Fruit fly (Drosophila melanogaster) whole organism, embryonic: Measurements from ENCODE around the gene Obp93a.

ENCODE experiments used
- Awh ChIP-seq: fragments of 200-800 bp; sonication (Bioruptor generic); IDR thresholded peaks from 2 replicates; pipeline ENCODE4, ENCODE4 v1.3.6; 2022; ENCODE audit warnings: missing biosample characterization, missing genetic modification characterization
- C15 ChIP-seq: fragments of 200-800 bp; sonication (Bioruptor generic); IDR thresholded peaks from 3 replicates; pipeline ENCODE4 v1.3.6; 2022; ENCODE audit warnings: missing biosample characterization, missing genetic modification characterization
- CG10147 ChIP-seq: fragments of 200-800 bp; sonication (Bioruptor generic); optimal IDR thresholded peaks from 2 replicates; lab custom pipeline; 2019; ENCODE audit warnings: missing biosample characterization, mild to moderate bottlenecking, missing genetic modification characterization, moderate library complexity
- CG10565 ChIP-seq: fragments of 200-800 bp; sonication (Bioruptor generic); optimal IDR thresholded peaks from 3 replicates; lab custom pipeline; 2016; ENCODE audit warnings: missing biosample characterization, mild to moderate bottlenecking, missing genetic modification characterization
- CG11085 ChIP-seq: fragments of 200-800 bp; sonication (Bioruptor generic); IDR thresholded peaks from 2 replicates; pipeline ENCODE4 v1.3.6; 2022; ENCODE audit warnings: missing biosample characterization, missing genetic modification characterization
- CG12219 ChIP-seq: fragments of 200-800 bp; sonication (Bioruptor generic); optimal IDR thresholded peaks from 3 replicates; lab custom pipeline; 2018; ENCODE audit warnings: missing biosample characterization, mild to moderate bottlenecking, missing genetic modification characterization
- CG13287 ChIP-seq: fragments of 200-800 bp; sonication (Bioruptor generic); IDR thresholded peaks from 2 replicates; pipeline ENCODE4 v1.3.6; 2022; ENCODE audit warnings: missing biosample characterization, missing genetic modification characterization; ENCODE audit not compliant: partially characterized antibody
- CG14014 ChIP-seq: fragments of 200-800 bp; sonication (Bioruptor generic); IDR thresholded peaks from 2 replicates; pipeline ENCODE4 v1.3.6; 2022; ENCODE audit warnings: missing biosample characterization, missing genetic modification characterization
- CG14710 ChIP-seq: fragments of 200-800 bp; sonication (Bioruptor generic); optimal IDR thresholded peaks from 3 replicates; lab custom pipeline; 2019; ENCODE audit warnings: missing biosample characterization, mild to moderate bottlenecking, missing genetic modification characterization, moderate library complexity
- CG14860 ChIP-seq: fragments of 200-800 bp; sonication (Bioruptor generic); IDR thresholded peaks from 3 replicates; pipeline ENCODE4 v1.3.6; 2022; ENCODE audit warnings: missing biosample characterization, missing genetic modification characterization; ENCODE audit not compliant: partially characterized antibody
- CG1529 ChIP-seq: fragments of 200-800 bp; sonication (Bioruptor generic); optimal IDR thresholded peaks from 3 replicates; lab custom pipeline; 2018; ENCODE audit warnings: missing biosample characterization, missing genetic modification characterization
- CG18011 ChIP-seq: fragments of 200-800 bp; sonication (Bioruptor generic); optimal IDR thresholded peaks from 2 replicates; lab custom pipeline; 2017; ENCODE audit warnings: missing biosample characterization, missing genetic modification characterization, mild to moderate bottlenecking, moderate library complexity, missing genotype
- CG18599 ChIP-seq: fragments of 200-800 bp; sonication (Bioruptor generic); optimal IDR thresholded peaks from 3 replicates; lab custom pipeline; 2017; ENCODE audit warnings: missing biosample characterization, missing genetic modification characterization, mild to moderate bottlenecking, moderate library complexity, missing genetic modification reagents
- CG2199 ChIP-seq: fragments of 200-800 bp; sonication (Bioruptor generic); IDR thresholded peaks from 3 replicates; pipeline ENCODE4 v1.3.6; 2022; ENCODE audit warnings: missing biosample characterization, missing genetic modification characterization
- CG3163 ChIP-seq: fragments of 200-800 bp; sonication (Bioruptor generic); optimal IDR thresholded peaks from 3 replicates; lab custom pipeline; 2016; ENCODE audit warnings: missing biosample characterization, missing genetic modification characterization
- CG7357 ChIP-seq: fragments of 200-800 bp; sonication (Bioruptor generic); IDR thresholded peaks from 3 replicates; pipeline ENCODE4 v1.3.6; 2022; ENCODE audit warnings: missing biosample characterization, missing genetic modification characterization
- CG7372 ChIP-seq: fragments of 200-800 bp; sonication (Bioruptor generic); IDR thresholded peaks from 2 replicates; pipeline ENCODE4 v1.3.6; 2022; ENCODE audit warnings: missing biosample characterization, missing genetic modification characterization
- CG7928 ChIP-seq: fragments of 200-800 bp; sonication (Bioruptor generic); optimal IDR thresholded peaks from 2 replicates; lab custom pipeline; 2017; ENCODE audit warnings: missing biosample characterization, mild to moderate bottlenecking, missing genetic modification characterization
- CG7963 ChIP-seq: fragments of 200-800 bp; sonication (Bioruptor generic); IDR thresholded peaks from 3 replicates; pipeline ENCODE4 v1.3.6; 2022; ENCODE audit warnings: missing biosample characterization, missing genetic modification characterization; ENCODE audit not compliant: partially characterized antibody
- CG8281 ChIP-seq: fragments of 200-800 bp; sonication (Bioruptor generic); optimal IDR thresholded peaks from 2 replicates; lab custom pipeline; 2018; ENCODE audit warnings: missing biosample characterization, mild to moderate bottlenecking, missing genetic modification characterization, moderate library complexity
- CTCF ChIP-seq: fragments of 200-800 bp; sonication (Bioruptor generic); optimal IDR thresholded peaks from 2 replicates; lab custom pipeline; 2017; ENCODE audit warnings: missing biosample characterization, mild to moderate bottlenecking, missing genetic modification characterization, moderate library complexity
- D19A ChIP-seq: fragments of 200-800 bp; optimal IDR thresholded peaks from 3 replicates; lab custom pipeline; 2019; ENCODE audit warnings: missing biosample characterization, mild to moderate bottlenecking, missing genetic modification characterization, moderate library complexity
- Fer3 ChIP-seq: fragments of 200-800 bp; sonication (Bioruptor generic); optimal IDR thresholded peaks from 2 replicates; lab custom pipeline; 2018; ENCODE audit warnings: missing biosample characterization, mild to moderate bottlenecking, missing genetic modification characterization, moderate library complexity
- HHEX ChIP-seq: fragments of 200-800 bp; sonication (Bioruptor generic); optimal IDR thresholded peaks from 3 replicates; lab custom pipeline; 2017; ENCODE audit warnings: missing biosample characterization, mild to moderate bottlenecking, missing genetic modification characterization, missing genetic modification reagents
- Hey ChIP-seq: fragments of 200-800 bp; sonication (Bioruptor generic); optimal IDR thresholded peaks from 3 replicates; lab custom pipeline; 2018; ENCODE audit warnings: missing biosample characterization, mild to moderate bottlenecking, missing genetic modification characterization
- MESR4 ChIP-seq: fragments of 200-800 bp; sonication (Bioruptor generic); optimal IDR thresholded peaks from 2 replicates; lab custom pipeline; 2018; ENCODE audit warnings: missing biosample characterization, mild to moderate bottlenecking, missing genetic modification characterization, moderate library complexity
- Mrtf ChIP-seq: fragments of 200-800 bp; sonication (Bioruptor generic); IDR thresholded peaks from 3 replicates; pipeline ENCODE4 v1.3.6; 2022; ENCODE audit warnings: missing biosample characterization, missing genetic modification characterization
- Nf-YC ChIP-seq: fragments of 200-800 bp; optimal IDR thresholded peaks from 3 replicates; lab custom pipeline; 2019; ENCODE audit warnings: missing biosample characterization, mild to moderate bottlenecking, missing genetic modification characterization, moderate library complexity
- Pdp1 ChIP-seq, 2 experiments: fragments of 200-800 bp; sonication (Bioruptor generic); optimal IDR thresholded peaks; 3 replicates each; lab custom pipeline; 2016; ENCODE audit warnings: missing biosample characterization in 2 of 2, missing genetic modification characterization in 2 of 2, mild to moderate bottlenecking in 1 of 2, moderate library complexity in 1 of 2
- Side ChIP-seq: fragments of 200-800 bp; sonication (Bioruptor generic); optimal IDR thresholded peaks from 2 replicates; lab custom pipeline; 2016; ENCODE audit warnings: missing biosample characterization, missing genetic modification characterization
- Sox102F ChIP-seq: fragments of 200-800 bp; sonication (Bioruptor generic); optimal IDR thresholded peaks from 2 replicates; lab custom pipeline; 2018; ENCODE audit warnings: missing biosample characterization, mild to moderate bottlenecking, missing genetic modification characterization, moderate library complexity
- Vsx1 ChIP-seq: fragments of 200-800 bp; sonication (Bioruptor generic); optimal IDR thresholded peaks from 2 replicates; lab custom pipeline; 2017; ENCODE audit warnings: missing biosample characterization, mild to moderate bottlenecking, missing genetic modification characterization, missing genetic modification reagents
- ash1 ChIP-seq: fragments of 200-800 bp; sonication (Bioruptor generic); optimal IDR thresholded peaks from 2 replicates; lab custom pipeline; 2018; ENCODE audit warnings: missing biosample characterization, mild to moderate bottlenecking, missing genetic modification characterization
- bcd ChIP-seq: fragments of 200-800 bp; sonication (Bioruptor generic); optimal IDR thresholded peaks from 2 replicates; lab custom pipeline; 2017; ENCODE audit warnings: missing biosample characterization, mild to moderate bottlenecking, missing genetic modification characterization
- bowl ChIP-seq: fragments of 200-800 bp; sonication (Bioruptor generic); IDR thresholded peaks from 2 replicates; pipeline ENCODE4 v1.3.6; 2022; ENCODE audit warnings: missing biosample characterization, missing genetic modification characterization
- bsh ChIP-seq, 2 experiments: fragments of 200-800 bp; sonication (Bioruptor generic); optimal IDR thresholded peaks; 2 replicates each; lab custom pipeline; 2017 to 2018; ENCODE audit warnings: mild to moderate bottlenecking in 2 of 2, missing biosample characterization in 2 of 2, missing genetic modification characterization in 2 of 2, moderate library complexity in 1 of 2
- fd102C ChIP-seq: fragments of 200-800 bp; sonication (Bioruptor generic); optimal IDR thresholded peaks from 2 replicates; lab custom pipeline; 2018; ENCODE audit warnings: missing biosample characterization, mild to moderate bottlenecking, missing genetic modification characterization, moderate library complexity
- grau ChIP-seq: fragments of 200-800 bp; optimal IDR thresholded peaks from 3 replicates; lab custom pipeline; 2019; ENCODE audit warnings: missing biosample characterization, mild to moderate bottlenecking, missing genetic modification characterization, moderate library complexity
- gt ChIP-seq: fragments of 200-800 bp; sonication (Bioruptor generic); IDR thresholded peaks from 2 replicates; pipeline ENCODE4 v1.3.6; 2022; ENCODE audit warnings: missing biosample characterization, missing genetic modification characterization
- ind ChIP-seq: fragments of 200-800 bp; sonication (Bioruptor generic); optimal IDR thresholded peaks from 3 replicates; lab custom pipeline; 2016; ENCODE audit warnings: missing biosample characterization, missing genetic modification characterization
- lmd ChIP-seq: fragments of 200-800 bp; sonication (Bioruptor generic); IDR thresholded peaks from 2 replicates; pipeline ENCODE4 v1.3.6; 2022; ENCODE audit warnings: missing biosample characterization, missing genetic modification characterization
- luna ChIP-seq: fragments of 200-800 bp; sonication (Bioruptor generic); optimal IDR thresholded peaks from 2 replicates; lab custom pipeline; 2016; ENCODE audit warnings: missing biosample characterization, missing genetic modification characterization
- mam ChIP-seq: fragments of 200-800 bp; sonication (Bioruptor generic); optimal IDR thresholded peaks from 3 replicates; lab custom pipeline; 2016; ENCODE audit warnings: missing biosample characterization, missing genetic modification characterization
- pfk ChIP-seq: fragments of 200-800 bp; sonication (Bioruptor generic); optimal IDR thresholded peaks from 2 replicates; lab custom pipeline; 2018; ENCODE audit warnings: missing biosample characterization, mild to moderate bottlenecking, missing genetic modification characterization, moderate library complexity
- psq ChIP-seq: fragments of 200-800 bp; sonication (Bioruptor generic); optimal IDR thresholded peaks from 2 replicates; lab custom pipeline; 2017; ENCODE audit warnings: missing biosample characterization, missing genetic modification characterization
- rib ChIP-seq: fragments of 200-800 bp; sonication (Bioruptor generic); IDR thresholded peaks from 2 replicates; pipeline ENCODE4 v1.3.6; 2022; ENCODE audit warnings: missing biosample characterization, missing genetic modification characterization
- ro ChIP-seq: fragments of 200-800 bp; sonication (Bioruptor generic); IDR thresholded peaks from 2 replicates; pipeline ENCODE4 v1.3.6; 2022; ENCODE audit warnings: missing biosample characterization, missing genetic modification characterization
- run ChIP-seq: fragments of 200-800 bp; sonication (Bioruptor generic); optimal IDR thresholded peaks from 3 replicates; lab custom pipeline; 2018; ENCODE audit warnings: missing biosample characterization, mild to moderate bottlenecking, missing genetic modification characterization
- tna ChIP-seq: fragments of 200-800 bp; sonication (Bioruptor generic); IDR thresholded peaks from 2 replicates; pipeline ENCODE4 v1.3.6; 2022; ENCODE audit warnings: missing biosample characterization, missing genetic modification characterization; ENCODE audit not compliant: partially characterized antibody
- zen2 ChIP-seq: fragments of 200-800 bp; sonication (Bioruptor generic); IDR thresholded peaks from 3 replicates; pipeline ENCODE4 v1.3.6; 2022; ENCODE audit warnings: missing biosample characterization, missing genetic modification characterization; ENCODE audit not compliant: partially characterized antibody

Obp93a gene

DNA sequence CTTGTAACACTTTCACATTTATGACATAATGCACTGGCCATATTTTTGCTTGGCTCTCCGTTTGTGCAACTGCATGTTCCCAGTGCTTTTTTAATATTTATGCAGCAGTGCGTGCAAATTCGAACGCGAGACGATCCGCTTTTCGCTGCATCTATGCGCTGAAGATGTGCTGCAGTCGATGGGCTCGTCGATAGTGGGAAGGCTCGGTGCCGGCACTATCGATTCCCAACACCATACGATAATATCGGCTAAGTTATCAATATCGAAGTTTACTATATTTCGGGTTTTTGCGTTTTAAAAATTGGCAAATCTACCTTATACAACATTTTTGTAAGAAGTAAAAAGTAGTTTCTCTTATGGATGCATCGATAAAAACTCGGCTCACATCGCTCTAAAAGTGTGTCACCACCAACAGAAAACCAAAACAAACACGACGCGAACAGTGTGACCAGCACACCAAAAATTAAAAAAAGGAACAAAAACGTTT lies 31.8 kb downstream of the Obp93a start, which contains the start of gene RhoGAP93B (continued):
- TF ChIP-seq CG2199 (GFP tag; lab: Robert Waterston, UW) (peak; percentile 88; the same call in 2 of the 3 replicates), Mrtf (GFP tag; lab: Robert Waterston, UW) (peak; percentile 85), CG14014 (GFP tag; lab: Robert Waterston, UW) (peak; percentile 94), CG12219 (GFP tag; lab: Kevin White, UChicago) (peak; percentile 8), CG7928 (GFP tag; lab: Kevin White, UChicago) (peak; percentile 44), bsh (GFP tag; optimal IDR thresholded peaks at IDR 0.05; lab: Kevin White, UChicago) (peak in 1 of 2 experiments; percentile 78), CG14860 (GFP tag; lab: Robert Waterston, UW) (peak; percentile 100), tna (GFP tag; lab: Robert Waterston, UW) (peak; percentile 100), Nf-YC (tag; lab: Kevin White, UChicago) (peak; percentile 77), CG7372 (GFP tag; lab: Robert Waterston, UW) (peak; percentile 93), Hey (peak; percentile 2), CTCF (GFP tag; lab: Kevin White, UChicago) (peak; percentile 44), CG13287 (GFP tag; lab: Robert Waterston, UW) (peak; percentile 100), CG7357 (peak; percentile 79; the same call in 2 of the 3 replicates), CG10147 (GFP tag; lab: Kevin White, UChicago) (peak; percentile 86), CG3163 (peak; percentile 77), Fer3 (tag; lab: Kevin White, UChicago) (peak; percentile 82), ro (GFP tag; lab: Robert Waterston, UW) (peak; percentile 47; the same call in 1 of the 2 replicates), CG10565 (no peak), MESR4 (GFP tag; lab: Kevin White, UChicago) (peak; percentile 69), ash1 (GFP tag; lab: Kevin White, UChicago) (no peak), bcd (peak; percentile 70), Awh (GFP tag; lab: Robert Waterston, UW) (peak; percentile 89), CG18599 (GFP tag; lab: Kevin White, UChicago) (peak; percentile 89), zen2 (GFP tag; lab: Robert Waterston, UW) (peak; percentile 100), lmd (peak; percentile 87), HHEX (GFP tag; lab: Kevin White, UChicago) (peak; percentile 36), CG1529 (GFP tag; lab: Kevin White, UChicago) (peak; percentile 42), CG7963 (GFP tag; lab: Robert Waterston, UW) (peak; percentile 99), D19A (tag; lab: Kevin White, UChicago) (peak; percentile 70), gt (peak; percentile 80), Side (GFP tag; lab: Kevin White, UChicago) (peak; percentile 78), CG8281 (tag; lab: Kevin White, UChicago) (peak; percentile 26), pfk (GFP tag; lab: Kevin White, UChicago) (peak; percentile 33), psq (GFP tag; lab: Kevin White, UChicago) (peak; percentile 77), Sox102F (GFP tag; lab: Kevin White, UChicago) (peak; percentile 82), ind (GFP tag; lab: Kevin White, UChicago) (peak; percentile 83), C15 (GFP tag; lab: Robert Waterston, UW) (peak; percentile 85), Pdp1 (GFP tag; optimal IDR thresholded peaks at IDR 0.05; lab: Kevin White, UChicago) (peak; percentile 69 to 84), Vsx1 (no peak), grau (tag; lab: Kevin White, UChicago) (peak; percentile 78), bowl (GFP tag; lab: Robert Waterston, UW) (peak; percentile 88), CG18011 (peak; percentile 78), CG11085 (GFP tag; lab: Robert Waterston, UW) (peak; percentile 90), mam (GFP tag; lab: Kevin White, UChicago) (peak; percentile 91), CG14710 (tag; lab: Kevin White, UChicago) (peak; percentile 94), run (tag; lab: Kevin White, UChicago) (peak; percentile 40), luna (peak; percentile 53), rib (GFP tag; lab: Robert Waterston, UW) (peak; percentile 88), fd102C (GFP tag; lab: Kevin White, UChicago) (peak; percentile 48)
